Fruit fly (Drosophila melanogaster): ENCODE results near the gene CG8004.
A peak's percentile ranks its signal among the peaks of the same experiment; 100 is the strongest.

Gene CG8004

DNA sequence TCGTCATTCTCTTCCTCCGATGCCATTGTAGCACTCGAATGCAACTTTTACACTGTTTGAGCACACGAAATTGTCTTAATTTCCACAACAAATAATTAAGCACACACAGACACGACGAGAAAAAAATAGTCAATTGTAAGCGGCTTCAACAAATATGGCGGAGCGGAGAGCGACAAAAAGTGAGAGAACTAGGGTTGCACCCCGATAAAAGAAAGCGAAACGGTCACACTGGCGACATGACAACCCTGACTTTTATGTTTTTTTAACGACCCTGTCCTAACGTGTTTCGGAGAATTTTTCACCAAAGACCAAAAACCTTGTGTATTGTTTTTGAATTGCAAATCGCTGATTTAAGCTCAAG, 18.3 kb downstream of the CG8004 start, which contains the start of the genes Mi-2 and Prp3 (continued):
- TF ChIP-seq Drgx (GFP tag; IDR thresholded peaks at IDR 0.05) = no peak
- peak; percentile 15; the same call in 1 of the 2 replicates for TF ChIP-seq onecut (GFP tag; IDR thresholded peaks at IDR 0.05)
- TF ChIP-seq jumu (GFP tag; optimal IDR thresholded peaks at IDR 0.05) = peak; percentile 27
- TF ChIP-seq zf30C (GFP tag; optimal IDR thresholded peaks at IDR 0.05) = peak; percentile 64
- no peak for TF ChIP-seq Atf6 (GFP tag; IDR thresholded peaks at IDR 0.05)
- TF ChIP-seq CG4360 (GFP tag; IDR thresholded peaks at IDR 0.05) = no peak
- TF ChIP-seq usp (GFP tag; optimal IDR thresholded peaks at IDR 0.05) = no peak
- peak; percentile 1 for TF ChIP-seq oc (tag; optimal IDR thresholded peaks at IDR 0.05)
- peak; percentile 62 for TF ChIP-seq E2f2 (GFP tag; IDR thresholded peaks at IDR 0.05)
- no peak for TF ChIP-seq emc (GFP tag; optimal IDR thresholded peaks at IDR 0.05)
- peak; percentile 57 for TF ChIP-seq CG7745 (tag; optimal IDR thresholded peaks at IDR 0.05)
- TF ChIP-seq CG17829 (tag; optimal IDR thresholded peaks at IDR 0.05) = peak; percentile 27
- no peak for TF ChIP-seq Hr51 (GFP tag; optimal IDR thresholded peaks at IDR 0.05)
- TF ChIP-seq otp (GFP tag; IDR thresholded peaks at IDR 0.05) = no peak
- TF ChIP-seq bcd (GFP tag; optimal IDR thresholded peaks at IDR 0.05) = peak; percentile 7
- TF ChIP-seq yki (optimal IDR thresholded peaks at IDR 0.05) = no peak
- peak in 1 of 3 experiments; percentile 93 for TF ChIP-seq Stat92E (GFP tag; optimal IDR thresholded peaks at IDR 0.05)
- TF ChIP-seq wek (GFP tag; optimal IDR thresholded peaks at IDR 0.05) = no peak
- no peak for TF ChIP-seq chn (GFP tag; optimal IDR thresholded peaks at IDR 0.05)
- no peak for TF ChIP-seq Aef1 (GFP tag; IDR thresholded peaks at IDR 0.05)
- peak; percentile 11 for TF ChIP-seq CG13775 (GFP tag; optimal IDR thresholded peaks at IDR 0.05)
- TF ChIP-seq Doc3 (GFP tag; IDR thresholded peaks at IDR 0.05; ENCODE audit: partially characterized antibody) = no peak
- no peak for TF ChIP-seq gcm2 (GFP tag; optimal IDR thresholded peaks at IDR 0.05)
- no peak for TF ChIP-seq eve (GFP tag; optimal IDR thresholded peaks at IDR 0.05)
- no peak for TF ChIP-seq stc (GFP tag; IDR thresholded peaks at IDR 0.05)
- peak; percentile 76 for TF ChIP-seq Abd-B (GFP tag; optimal IDR thresholded peaks at IDR 0.05)
- no peak for TF ChIP-seq CG11456 (GFP tag; IDR thresholded peaks at IDR 0.05)
- peak; percentile 51 for TF ChIP-seq trem (tag; optimal IDR thresholded peaks at IDR 0.05)
- peak; percentile 81 for TF ChIP-seq dm (GFP tag; optimal IDR thresholded peaks at IDR 0.05)
- TF ChIP-seq Dbx (GFP tag; IDR thresholded peaks at IDR 0.05) = no peak
- peak; percentile 60; the same call in 1 of the 2 replicates for TF ChIP-seq CG13287 (GFP tag; IDR thresholded peaks at IDR 0.05; ENCODE audit: partially characterized antibody)
- no peak for TF ChIP-seq Bdp1 (GFP tag; optimal IDR thresholded peaks at IDR 0.05)
- no peak for TF ChIP-seq CG11085 (GFP tag; IDR thresholded peaks at IDR 0.05)
- TF ChIP-seq slbo (GFP tag; IDR thresholded peaks at IDR 0.05) = peak; percentile 23; the same call in 1 of the 2 replicates
- TF ChIP-seq Sry-δ (GFP tag; optimal IDR thresholded peaks at IDR 0.05) = peak; percentile 68
- no peak for TF ChIP-seq CG13424 (tag; optimal IDR thresholded peaks at IDR 0.05)
- peak; percentile 40; the same call in 1 of the 3 replicates for TF ChIP-seq CG34224 (GFP tag; IDR thresholded peaks at IDR 0.05; ENCODE audit: partially characterized antibody)
- no peak for TF ChIP-seq Poxn (GFP tag; IDR thresholded peaks at IDR 0.05)
- no peak for TF ChIP-seq CG8290 (GFP tag; optimal IDR thresholded peaks at IDR 0.05)
- TF ChIP-seq CG8290 (tag; optimal IDR thresholded peaks at IDR 0.05) = peak in 1 of 2 experiments; percentile 12
- peak; percentile 15 for TF ChIP-seq Nf-YC (tag; optimal IDR thresholded peaks at IDR 0.05)
- TF ChIP-seq Chrac-16 (GFP tag; optimal IDR thresholded peaks at IDR 0.05) = no peak
- peak in 1 of 2 experiments; percentile 11 for TF ChIP-seq tll (GFP tag; optimal IDR thresholded peaks at IDR 0.05)
- TF ChIP-seq cato (GFP tag; optimal IDR thresholded peaks at IDR 0.05; ENCODE audit: borderline replicate concordance) = no peak
- no peak for TF ChIP-seq fd96Cb (tag; optimal IDR thresholded peaks at IDR 0.05)
- TF ChIP-seq Meics (GFP tag; optimal IDR thresholded peaks at IDR 0.05) = no peak
- TF ChIP-seq pb (GFP tag; optimal IDR thresholded peaks at IDR 0.05) = no peak
- TF ChIP-seq CG18599 (GFP tag; optimal IDR thresholded peaks at IDR 0.05) = no peak
- TF ChIP-seq cg (GFP tag; optimal IDR thresholded peaks at IDR 0.05) = peak; percentile 33
